Worm (Caenorhabditis elegans) whole organism, L3 larva: ENCODE measurements around the gene fbxb-60.

Experiments
- ama-1 ChIP-seq: fragments of 150-350 bp; optimal IDR thresholded peaks from 2 replicates; lab custom pipeline; 2018
- elt-3 ChIP-seq, 3 experiments: fragments of 150-350 bp in 1 of 3; sonication (generic microtip) in 2 of 3; optimal IDR thresholded peaks; 2 replicates in 2 of 3; 4 replicates in 1 of 3; lab custom pipeline; 2014 to 2017; ENCODE audit warnings: missing biosample characterization in 3 of 3, missing genetic modification characterization in 3 of 3
- eor-1 ChIP-seq, 2 experiments: fragments of 150-350 bp; optimal IDR thresholded peaks; 2 replicates each; lab custom pipeline; 2014 to 2018; ENCODE audit warnings: missing biosample characterization in 2 of 2, missing genetic modification characterization in 2 of 2
- fkh-10 ChIP-seq: sonication (generic microtip); optimal IDR thresholded peaks from 2 replicates; lab custom pipeline; 2017; ENCODE audit warnings: missing biosample characterization, missing genetic modification reagents, missing genetic modification characterization
- fos-1 ChIP-seq: fragments of 150-350 bp; optimal IDR thresholded peaks from 2 replicates; lab custom pipeline; 2014; ENCODE audit warnings: missing biosample characterization, missing genetic modification characterization
- nfya-1 ChIP-seq: sonication (generic microtip); optimal IDR thresholded peaks from 2 replicates; lab custom pipeline; 2017; ENCODE audit warnings: missing genetic modification characterization, mild to moderate bottlenecking, missing compliant biosample characterization, antibody characterized with exemption, moderate library complexity; ENCODE audit not compliant: insufficient read depth
- nhr-11 ChIP-seq: fragments of 150-350 bp; optimal IDR thresholded peaks from 2 replicates; lab custom pipeline; 2014; ENCODE audit warnings: missing biosample characterization, missing genetic modification characterization
- nhr-23 ChIP-seq: fragments of 150-350 bp; optimal IDR thresholded peaks from 2 replicates; lab custom pipeline; 2014; ENCODE audit warnings: missing biosample characterization, missing genetic modification reagents, missing genetic modification characterization
- pqm-1 ChIP-seq: fragments of 150-350 bp; optimal IDR thresholded peaks from 2 replicates; lab custom pipeline; 2017; ENCODE audit warnings: missing biosample characterization, missing genetic modification characterization, inconsistent platforms
- sea-2 ChIP-seq: fragments of 150-350 bp; sonication (generic microtip); optimal IDR thresholded peaks from 4 replicates; lab custom pipeline; 2014; ENCODE audit warnings: missing biosample characterization, missing genetic modification reagents, missing genetic modification characterization
- unc-62 ChIP-seq: fragments of 150-350 bp; sonication (generic microtip); optimal IDR thresholded peaks from 4 replicates; lab custom pipeline; 2014; ENCODE audit warnings: missing biosample characterization, missing genetic modification reagents, missing genetic modification characterization

DNA sequence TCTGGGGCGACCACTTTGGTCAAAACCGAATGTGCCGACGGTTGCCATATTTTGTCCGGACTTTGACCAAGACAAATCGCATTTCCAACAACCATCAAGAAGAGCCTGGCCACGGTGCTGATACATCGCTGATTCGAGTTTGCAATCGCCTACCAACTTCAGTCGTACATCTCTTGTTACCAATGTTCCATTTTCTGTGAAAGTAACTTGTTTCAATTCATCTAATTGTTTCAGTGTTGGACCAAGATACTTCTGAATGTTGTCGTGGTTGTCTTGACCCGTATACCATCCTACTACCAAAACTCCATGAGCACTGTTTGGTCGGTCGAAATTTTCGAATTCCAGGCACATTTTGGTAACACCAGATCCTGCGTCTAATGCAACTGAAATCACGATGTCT lies 27.8 kb downstream of the fbxb-60 start:
- TF ChIP-seq eor-1 (tag; optimal IDR thresholded peaks at IDR 0.05; lab: Kevin White, UChicago) (no peak), ama-1 (lab: Kevin White, UChicago) (no peak), nhr-11 (no peak), fkh-10 (GFP tag; lab: Kevin White, UChicago) (no peak), unc-62 (GFP tag; lab: Kevin White, UChicago) (no peak), nfya-1 (tag; lab: Kevin White, UChicago) (no peak), sea-2 (GFP tag; lab: Kevin White, UChicago) (no peak), elt-3 (tag; optimal IDR thresholded peaks at IDR 0.05; lab: Kevin White, UChicago) (no peak), pqm-1 (tag; lab: Kevin White, UChicago) (no peak), nhr-23 (no peak), fos-1 (tag; lab: Kevin White, UChicago) (no peak)
